Worm (Caenorhabditis elegans) whole organism, dauer: ENCODE results near the gene C18B10.6.
"Not testable (repeated sequence)": the region's sequence is repeated elsewhere in the genome, so short reads cannot be mapped to it uniquely, and the experiment has no call there.

Experiments used
- unc-62 ChIP-seq: sonication (generic microtip); optimal IDR thresholded peaks from 2 replicates; lab custom pipeline; 2017; ENCODE audit warnings: missing biosample characterization, missing genetic modification reagents, missing genetic modification characterization

C18B10.6 gene

DNA sequence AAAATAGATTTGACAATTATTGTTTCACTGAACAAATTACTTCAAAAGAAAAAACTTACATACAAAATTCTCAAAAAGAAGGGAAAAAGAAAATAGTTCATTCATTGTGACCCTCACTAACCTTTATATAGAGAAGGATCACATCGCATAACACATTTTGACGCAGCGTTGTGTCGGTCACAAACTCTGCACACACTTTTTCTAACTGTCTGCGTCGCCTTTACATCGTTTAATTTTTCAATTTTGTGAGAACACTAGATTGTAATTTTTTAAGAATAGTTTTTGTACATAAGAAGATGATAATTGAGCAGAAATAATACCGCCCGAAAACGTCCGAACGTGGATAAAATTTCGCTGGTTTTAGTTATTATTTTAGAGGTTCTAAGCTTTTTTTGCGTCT, at the start of gene C18B10.6:
Gene C18B10.6 (minus strand): TSS at position 101 of the 400 bp plus-strand sequence.
- no peak for TF ChIP-seq unc-62 (GFP tag; lab: Kevin White, UChicago)

DNA sequence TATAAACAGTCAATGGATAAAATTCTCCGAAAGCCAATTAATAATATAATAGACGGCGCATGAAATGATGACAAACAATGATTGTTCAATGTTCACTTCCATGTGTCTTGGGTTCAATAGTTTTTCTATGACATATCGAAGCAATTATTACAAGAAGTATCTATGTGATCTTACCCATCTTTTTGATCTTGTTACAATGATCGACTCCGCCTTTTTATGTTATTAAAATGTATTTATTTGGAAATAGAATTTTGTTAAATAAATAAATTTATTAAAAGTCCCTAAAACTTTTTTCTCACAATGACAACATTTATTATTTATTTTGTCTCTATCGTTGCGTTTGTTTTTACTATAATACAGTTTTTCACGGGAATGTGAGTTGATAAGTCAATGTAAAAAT, 49.0 kb upstream of the C18B10.6 start, which contains the start of gene swt-2:
Gene swt-2 (plus strand): TSS at position 301 of the 400 bp plus-strand sequence.
- no peak for TF ChIP-seq unc-62 (GFP tag; lab: Kevin White, UChicago)

ce11 chrV:7528816-7529215, 48.0 kb upstream of the C18B10.6 start, which contains the start of gene C54F6.5:
Gene C54F6.5, plus strand, starts transcription at chrV:7529116.
- TF ChIP-seq unc-62 (GFP tag; lab: Kevin White, UChicago): no peak

DNA sequence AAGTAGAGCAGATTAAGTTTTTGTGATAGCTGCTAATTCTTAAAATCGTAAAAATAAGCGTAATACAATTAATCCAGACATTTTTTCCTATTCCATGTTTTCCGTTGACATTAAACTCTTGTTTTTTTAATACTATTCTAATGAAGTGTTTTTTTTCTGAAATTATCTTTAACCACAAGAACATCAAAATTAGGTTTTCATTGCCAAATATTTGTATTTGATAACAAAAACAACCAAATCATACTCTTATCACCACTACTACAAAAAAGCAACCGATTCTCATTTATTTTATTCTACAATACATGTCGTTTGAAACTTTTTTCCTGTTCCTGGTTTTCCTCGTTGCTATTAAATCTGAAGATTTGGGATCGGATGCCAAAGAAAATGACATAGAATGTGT, 46.3 kb upstream of the C18B10.6 start, which contains the start of gene C54F6.17:
Gene C54F6.17 (plus strand): TSS at position 301 of the 400 bp plus-strand sequence.
- TF ChIP-seq unc-62 (GFP tag; lab: Kevin White, UChicago): no peak

ce11 chrV:7525695-7526094, 44.8 kb upstream of the C18B10.6 start, which contains the start of gene C54F6.18:
Gene C54F6.18, plus strand, starts transcription at chrV:7525995.
- no peak for TF ChIP-seq unc-62 (GFP tag; lab: Kevin White, UChicago)

DNA sequence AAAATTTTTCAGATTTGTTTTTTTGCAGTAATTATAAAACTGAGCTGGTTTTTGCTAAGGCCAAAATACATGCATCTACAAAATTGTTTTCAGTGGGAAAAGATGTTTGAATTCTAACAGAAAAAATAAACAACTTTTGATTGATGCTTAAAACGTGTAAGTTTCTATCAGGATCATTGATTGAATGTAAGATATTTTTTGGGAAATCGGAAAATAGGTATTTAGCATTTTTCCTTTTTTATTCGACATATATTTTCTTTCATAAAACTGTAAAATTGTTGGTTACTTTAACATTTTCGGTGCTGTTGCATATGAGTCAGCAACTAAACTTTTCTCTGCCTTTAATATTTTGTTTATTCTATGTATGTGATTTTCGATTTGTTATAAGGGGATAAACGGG, 43.6 kb upstream of the C18B10.6 start, which contains the start of gene C54F6.20:
Gene C54F6.20 (plus strand): TSS at position 301 of the 400 bp plus-strand sequence.
- no peak for TF ChIP-seq unc-62 (GFP tag; lab: Kevin White, UChicago)

DNA sequence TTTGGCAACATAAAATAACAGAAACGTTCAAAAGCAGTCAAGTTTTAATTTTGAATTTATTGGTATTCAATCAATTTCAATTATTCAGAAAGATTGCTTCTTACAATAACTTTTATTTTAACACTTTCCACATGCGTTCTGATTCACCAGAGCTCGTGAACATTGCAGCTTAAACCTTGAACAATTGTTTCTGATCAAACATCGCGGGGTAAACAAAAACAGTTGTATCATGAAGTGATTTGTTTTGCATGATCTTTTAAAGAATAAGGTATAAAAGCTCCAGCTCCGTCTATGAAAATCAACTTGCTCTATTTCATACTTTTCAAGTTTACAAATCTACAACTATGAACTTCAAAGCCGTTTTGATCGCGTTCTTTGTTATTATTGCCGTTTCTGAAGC, 42.5 kb upstream of the C18B10.6 start, which contains the start of gene C54F6.6:
Gene C54F6.6 (plus strand): TSS at position 301 of the 400 bp plus-strand sequence.
- no peak for TF ChIP-seq unc-62 (GFP tag; lab: Kevin White, UChicago)

DNA sequence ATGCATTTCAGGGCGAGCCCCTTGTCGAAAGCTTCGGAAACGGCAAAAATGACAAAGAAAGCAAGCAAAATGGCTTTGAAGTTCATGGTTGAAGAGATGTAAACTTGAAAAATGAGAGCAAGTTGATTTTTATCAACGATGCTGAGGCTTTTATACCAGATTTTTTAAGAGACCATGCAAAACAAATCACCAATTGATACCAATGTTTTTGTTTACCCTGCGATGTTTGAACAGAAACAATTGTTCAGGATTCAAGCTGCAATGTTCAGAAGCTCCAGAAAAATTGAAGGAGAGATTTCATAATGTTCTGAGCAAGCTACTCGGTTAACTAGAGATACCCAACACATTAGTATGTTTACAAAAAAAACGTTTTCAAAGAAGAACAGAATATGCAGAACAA, 41.4 kb upstream of the C18B10.6 start, which contains the start of gene C54F6.15:
Gene C54F6.15 (minus strand): TSS at position 101 of the 400 bp plus-strand sequence.
- no peak for TF ChIP-seq unc-62 (GFP tag; lab: Kevin White, UChicago)

ce11 chrV:7521304-7521703, 40.5 kb upstream of the C18B10.6 start:
- TF ChIP-seq unc-62 (GFP tag; lab: Kevin White, UChicago): no peak

- no peak for TF ChIP-seq unc-62 (GFP tag; lab: Kevin White, UChicago)
Observed at ce11 chrV:7520077-7520476, 39.2 kb upstream of the C18B10.6 start, which contains the start of gene srb-19. Gene srb-19, minus strand, starts transcription at chrV:7520177.

DNA sequence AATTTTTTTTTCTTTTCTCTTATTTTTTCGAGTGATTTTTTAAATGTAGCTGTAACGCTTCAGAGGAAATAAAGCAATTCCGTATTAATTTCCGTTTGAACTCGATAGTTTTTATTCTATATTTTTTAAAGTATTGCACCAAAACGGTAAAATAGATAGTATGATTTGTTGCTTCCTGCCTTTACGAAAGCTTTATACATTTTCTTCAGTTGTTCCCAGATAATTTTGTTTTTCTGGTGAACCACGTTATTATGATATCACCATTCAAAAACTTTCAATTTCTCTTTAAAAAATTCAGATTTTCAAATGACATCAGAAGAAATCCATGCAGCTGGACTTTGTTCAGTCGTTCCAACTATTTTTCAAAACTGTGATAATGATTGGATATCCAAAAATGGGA, 34.1 kb upstream of the C18B10.6 start, which contains the start of gene srb-18:
Gene srb-18 (plus strand): TSS at position 301 of the 400 bp plus-strand sequence.
- no peak for TF ChIP-seq unc-62 (GFP tag; lab: Kevin White, UChicago)

DNA sequence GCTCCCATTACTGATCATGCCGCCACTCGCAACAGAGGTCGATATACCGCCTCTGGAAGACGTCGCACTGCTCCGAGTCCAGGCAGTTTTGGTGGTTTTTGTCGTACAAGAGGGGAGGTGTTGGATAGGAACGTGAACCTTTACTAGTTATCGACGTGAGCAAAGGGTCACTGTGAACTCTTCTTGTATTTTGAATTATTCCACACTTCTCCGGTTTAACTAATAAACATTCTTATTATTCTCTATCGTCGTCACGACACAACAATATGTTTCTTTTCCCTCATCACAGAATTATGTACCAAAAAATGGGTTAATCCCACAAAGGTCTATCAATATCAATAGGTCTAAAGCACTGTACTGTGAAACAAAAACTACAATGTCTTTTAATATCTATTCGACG, 30.6 kb upstream of the C18B10.6 start, which contains the start of gene nhr-171:
Gene nhr-171 (plus strand): TSS at position 301 of the 400 bp plus-strand sequence.
- TF ChIP-seq unc-62 (GFP tag; lab: Kevin White, UChicago): not testable (repeated sequence)

- TF ChIP-seq unc-62 (GFP tag; lab: Kevin White, UChicago): no peak
Observed at ce11 chrV:7508566-7509044, 27.8 kb upstream of the C18B10.6 start, which contains the start of the genes str-31 and nhr-172. Gene str-31, minus strand, starts transcription at chrV:7508666. Gene nhr-172, plus strand, starts transcription at chrV:7508994.

DNA sequence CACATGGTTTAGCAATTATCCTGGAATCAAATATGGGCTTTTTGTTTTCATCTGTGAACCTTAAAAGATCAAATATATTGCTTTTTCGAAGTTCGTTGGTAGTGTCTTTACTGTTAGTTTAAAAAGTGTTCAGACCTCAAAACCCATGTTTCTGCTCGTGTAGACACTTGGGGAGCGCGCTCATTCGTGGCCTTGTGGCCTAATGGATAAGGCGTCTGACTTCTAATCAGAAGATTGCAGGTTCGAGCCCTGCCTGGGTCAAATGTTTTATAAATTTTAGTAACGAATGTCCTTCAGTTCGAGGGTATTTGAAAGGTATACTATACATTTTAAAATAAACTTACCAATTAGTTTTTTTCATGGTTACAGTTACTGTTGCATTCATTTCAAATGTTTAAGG, 25.4 kb upstream of the C18B10.6 start:
- no peak for TF ChIP-seq unc-62 (GFP tag; lab: Kevin White, UChicago)

- no peak for TF ChIP-seq unc-62 (GFP tag; lab: Kevin White, UChicago)
Observed at ce11 chrV:7504271-7504670, 23.4 kb upstream of the C18B10.6 start, which contains the start of gene srh-229. Gene srh-229, minus strand, starts transcription at chrV:7504371.

DNA sequence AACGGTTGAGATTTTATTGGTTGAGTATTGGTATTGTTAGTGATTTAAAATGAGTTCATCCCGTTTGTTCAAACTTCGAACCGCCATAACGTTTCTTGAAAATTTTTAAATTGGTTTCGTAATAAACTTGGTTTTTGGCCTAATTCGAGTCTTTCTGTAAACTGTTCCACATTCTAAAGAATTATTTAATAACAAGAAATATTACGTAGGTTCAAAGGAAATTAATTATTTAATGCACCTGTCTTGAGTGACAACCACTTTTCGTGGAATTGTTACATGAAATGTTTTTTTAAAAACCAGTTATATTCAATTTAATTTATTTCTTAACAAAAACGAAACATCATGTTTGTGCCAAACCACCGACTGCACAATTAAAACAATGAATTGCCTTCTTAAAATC, 20.3 kb upstream of the C18B10.6 start:
- no peak for TF ChIP-seq unc-62 (GFP tag; lab: Kevin White, UChicago)

DNA sequence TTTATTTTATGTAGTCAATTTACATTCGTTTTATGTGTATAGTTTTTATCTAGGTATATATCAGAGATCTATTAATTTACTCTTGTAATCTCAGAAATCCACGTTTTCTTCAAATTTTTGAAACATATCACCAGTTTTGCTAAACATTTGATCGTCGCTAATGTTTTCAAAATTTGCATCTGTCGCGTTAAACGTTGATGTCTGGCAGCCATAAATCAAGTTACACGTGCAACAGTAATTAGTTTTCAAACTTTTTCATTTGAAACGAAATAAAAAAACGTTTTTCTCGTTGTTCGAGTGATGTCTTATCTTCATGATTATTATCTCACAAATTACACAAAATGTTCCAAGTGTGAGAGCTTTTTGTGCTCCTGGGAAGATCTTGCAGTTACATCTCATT, 16.6 kb upstream of the C18B10.6 start, which contains the start of gene srh-79:
Gene srh-79 (plus strand): TSS at position 301 of the 400 bp plus-strand sequence.
- TF ChIP-seq unc-62 (GFP tag; lab: Kevin White, UChicago): no peak
